Fruit fly (Drosophila melanogaster): ENCODE measurements around the gene Ubx.

- TF ChIP-seq usp (GFP tag; optimal IDR thresholded peaks at IDR 0.05), result no peak
- no peak for TF ChIP-seq EcR (GFP tag; optimal IDR thresholded peaks at IDR 0.05)
- no peak for TF ChIP-seq Dll (optimal IDR thresholded peaks at IDR 0.05)
Observed at dm6 chr3R:16624750-16625549, 109.3 kb downstream of the Ubx start, which contains the start of gene Fas1.
